Worm (Caenorhabditis elegans): ENCODE results near the gene R08A2.7.

The R08A2.7 gene

DNA sequence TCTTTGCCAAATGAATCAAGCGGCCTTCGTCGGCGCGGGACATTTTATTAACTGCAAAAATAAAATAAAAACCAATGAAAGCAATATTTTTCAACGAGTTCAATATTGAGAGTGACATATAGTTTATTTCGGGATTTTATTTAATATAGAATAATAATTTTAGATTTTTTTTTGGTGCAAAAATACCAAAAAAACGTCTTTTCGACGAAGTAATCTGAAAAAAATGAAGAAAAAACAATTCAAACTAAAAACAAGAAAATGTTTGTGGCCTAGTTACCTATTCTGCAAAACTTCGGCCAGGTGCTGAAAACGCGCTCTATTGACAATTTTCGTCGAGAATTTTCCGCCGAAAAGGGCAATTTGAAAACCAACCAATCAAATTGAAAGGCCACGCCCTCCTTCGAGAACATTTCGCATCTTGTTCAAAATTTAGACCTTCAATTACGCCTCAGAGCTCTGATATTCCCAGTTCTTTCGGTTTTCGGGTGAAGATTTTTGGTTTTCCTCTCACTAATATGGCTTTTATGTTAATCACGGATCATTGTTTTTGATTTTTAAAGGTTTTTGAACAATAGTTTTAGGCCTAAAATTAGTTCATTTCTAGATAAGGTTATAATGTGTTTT, 37.6 kb upstream of the R08A2.7 start, which contains the start of gene C47E8.4:
Gene C47E8.4, minus strand, starts transcription at position 51 of the 624 bp plus-strand sequence.
- no peak for TF ChIP-seq hmbx-1 (tag; optimal IDR thresholded peaks at IDR 0.05)
- no peak for TF ChIP-seq ets-7 (tag; optimal IDR thresholded peaks at IDR 0.05)
- TF ChIP-seq tra-4 (tag; optimal IDR thresholded peaks at IDR 0.05) = peak; percentile 57
- no peak for TF ChIP-seq scrt-1 (GFP tag; IDR thresholded peaks at IDR 0.05)
- no peak for TF ChIP-seq tbx-11 (GFP tag; IDR thresholded peaks at IDR 0.05)
- peak; percentile 66 for TF ChIP-seq ama-1 (optimal IDR thresholded peaks at IDR 0.05)
- no peak for TF ChIP-seq ceh-13 (GFP tag; optimal IDR thresholded peaks at IDR 0.05)
- TF ChIP-seq ceh-36 (tag; optimal IDR thresholded peaks at IDR 0.05) = no peak
- TF ChIP-seq hmg-4 (GFP tag; optimal IDR thresholded peaks at IDR 0.05) = peak; percentile 36
- TF ChIP-seq tbx-37 (GFP tag; conservative IDR thresholded peaks at IDR 0.05) = peak; percentile 75
- no peak for TF ChIP-seq aly-1 (tag; optimal IDR thresholded peaks at IDR 0.05)
- no peak for TF ChIP-seq hnd-1 (tag; optimal IDR thresholded peaks at IDR 0.05)
- peak; percentile 34; the same call in 1 of the 2 replicates for TF ChIP-seq flt-1 (GFP tag; IDR thresholded peaks at IDR 0.05)
- TF ChIP-seq pes-1 (GFP tag; IDR thresholded peaks at IDR 0.05) = peak; percentile 54; the same call in 1 of the 2 replicates
- no peak for TF ChIP-seq F13C5.2 (tag; optimal IDR thresholded peaks at IDR 0.05)
- TF ChIP-seq B0310.2 (tag; optimal IDR thresholded peaks at IDR 0.05) = no peak
- TF ChIP-seq sea-1 (GFP tag; conservative IDR thresholded peaks at IDR 0.05) = no peak

- 0 out of 2 replicates have a peak, but pooled peaks have one; percentile 39 for TF ChIP-seq scrt-1 (GFP tag; IDR thresholded peaks at IDR 0.05)
- no peak for TF ChIP-seq sea-1 (GFP tag; conservative IDR thresholded peaks at IDR 0.05)
- TF ChIP-seq pes-1 (GFP tag; IDR thresholded peaks at IDR 0.05) = no peak
- no peak for TF ChIP-seq hmg-4 (GFP tag; optimal IDR thresholded peaks at IDR 0.05)
- TF ChIP-seq ceh-36 (tag; optimal IDR thresholded peaks at IDR 0.05) = no peak
Observed at ce11 chrV:14686231-14687105, 36.7 kb upstream of the R08A2.7 start.

ce11 chrV:14687106-14687964, 35.8 kb upstream of the R08A2.7 start:
- TF ChIP-seq scrt-1 (GFP tag; IDR thresholded peaks at IDR 0.05) = 0 out of 2 replicates have a peak, but pooled peaks have one; percentile 41
- TF ChIP-seq ets-7 (tag; optimal IDR thresholded peaks at IDR 0.05) = no peak
- peak; percentile 26; the same call in 1 of the 2 replicates for TF ChIP-seq flt-1 (GFP tag; IDR thresholded peaks at IDR 0.05)

DNA sequence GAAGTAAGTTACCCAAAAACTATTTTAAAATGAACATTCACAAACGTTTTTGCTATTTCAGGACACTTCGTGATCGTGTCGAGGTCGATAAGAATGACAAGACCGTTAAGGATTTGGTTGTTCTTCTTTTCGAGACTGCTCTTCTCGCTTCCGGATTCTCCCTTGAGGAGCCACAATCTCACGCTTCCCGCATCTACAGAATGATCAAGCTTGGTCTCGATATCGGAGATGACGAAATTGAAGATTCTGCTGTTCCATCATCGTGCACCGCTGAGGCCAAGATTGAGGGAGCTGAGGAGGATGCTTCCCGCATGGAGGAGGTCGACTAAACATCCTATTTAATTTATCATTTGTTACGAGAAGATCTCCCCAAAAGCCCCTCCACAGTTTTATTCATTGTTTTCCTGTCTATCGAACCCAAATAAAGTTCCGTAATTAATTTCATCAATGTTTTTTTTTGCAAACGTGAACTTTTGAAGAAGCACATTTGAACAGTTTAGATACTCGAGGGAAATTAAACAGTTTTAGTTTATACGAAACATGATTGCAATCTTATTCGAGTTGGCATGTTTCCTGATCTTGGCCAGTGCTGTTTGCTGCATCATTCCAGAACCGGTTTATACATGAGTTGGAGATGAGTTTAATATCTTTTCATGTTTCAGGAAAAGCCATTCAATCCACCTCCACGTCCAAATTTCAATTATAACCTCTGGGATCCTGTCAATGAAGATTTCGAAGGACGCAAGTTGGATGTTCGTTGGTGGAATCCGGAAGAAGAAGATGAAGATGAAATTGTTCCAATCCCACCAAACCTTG, 34.8 kb upstream of the R08A2.7 start, which contains the start of gene C47E8.11:
Gene C47E8.11, plus strand, starts transcription at position 520 of the 816 bp plus-strand sequence.
- TF ChIP-seq ceh-36 (tag; optimal IDR thresholded peaks at IDR 0.05) (no peak), ama-1 (optimal IDR thresholded peaks at IDR 0.05) (peak; percentile 58), hnd-1 (tag; optimal IDR thresholded peaks at IDR 0.05) (no peak), ets-7 (tag; optimal IDR thresholded peaks at IDR 0.05) (peak; percentile 30), sea-1 (GFP tag; conservative IDR thresholded peaks at IDR 0.05) (no peak), scrt-1 (GFP tag; IDR thresholded peaks at IDR 0.05) (no peak)

- TF ChIP-seq tra-4 (tag; optimal IDR thresholded peaks at IDR 0.05) (peak; percentile 40), tbx-11 (GFP tag; IDR thresholded peaks at IDR 0.05) (peak; percentile 73; the same call in 1 of the 2 replicates), ceh-36 (tag; optimal IDR thresholded peaks at IDR 0.05) (no peak), pes-1 (GFP tag; IDR thresholded peaks at IDR 0.05) (peak; percentile 84), hmg-4 (GFP tag; optimal IDR thresholded peaks at IDR 0.05) (peak; percentile 26), scrt-1 (GFP tag; IDR thresholded peaks at IDR 0.05) (0 out of 2 replicates have a peak, but pooled peaks have one; percentile 72), flt-1 (GFP tag; IDR thresholded peaks at IDR 0.05) (peak; percentile 84), sea-1 (GFP tag; conservative IDR thresholded peaks at IDR 0.05) (peak; percentile 79), ets-7 (tag; optimal IDR thresholded peaks at IDR 0.05) (no peak), tbx-37 (GFP tag; conservative IDR thresholded peaks at IDR 0.05) (peak; percentile 64), hnd-1 (tag; optimal IDR thresholded peaks at IDR 0.05) (peak; percentile 32), F13C5.2 (tag; optimal IDR thresholded peaks at IDR 0.05) (no peak), ceh-13 (GFP tag; optimal IDR thresholded peaks at IDR 0.05) (peak; percentile 58), B0310.2 (tag; optimal IDR thresholded peaks at IDR 0.05) (peak; percentile 43), ama-1 (optimal IDR thresholded peaks at IDR 0.05) (no peak), hmbx-1 (tag; optimal IDR thresholded peaks at IDR 0.05) (no peak), aly-1 (tag; optimal IDR thresholded peaks at IDR 0.05) (peak; percentile 57)
Observed at ce11 chrV:14689060-14689750, 33.9 kb upstream of the R08A2.7 start, which contains the start of gene gasr-8. Gene gasr-8, plus strand, starts transcription at chrV:14689110.

DNA sequence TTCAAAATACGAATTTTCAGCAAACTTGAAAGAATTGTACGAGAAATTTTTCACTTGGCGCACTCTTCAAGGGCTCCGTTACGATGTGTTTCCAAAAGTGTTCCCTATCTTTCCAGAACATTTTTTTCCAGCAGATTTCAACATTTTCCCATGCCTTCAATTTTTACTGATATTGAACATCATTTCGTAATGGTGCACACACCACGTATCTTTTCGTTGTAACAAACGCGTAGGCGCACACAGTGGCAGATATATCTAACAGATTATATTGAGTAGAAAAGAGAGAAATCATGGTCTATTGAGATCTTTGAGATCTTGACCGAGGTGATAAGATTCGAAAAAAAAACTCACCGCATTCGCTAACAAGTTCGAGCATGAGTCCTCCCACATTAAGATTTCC, 27.4 kb upstream of the R08A2.7 start:
- TF ChIP-seq hmg-4 (GFP tag; optimal IDR thresholded peaks at IDR 0.05) (no peak), aly-1 (tag; optimal IDR thresholded peaks at IDR 0.05) (no peak), ceh-13 (GFP tag; optimal IDR thresholded peaks at IDR 0.05) (no peak), ceh-36 (tag; optimal IDR thresholded peaks at IDR 0.05) (no peak), flt-1 (GFP tag; IDR thresholded peaks at IDR 0.05) (no peak), hmbx-1 (tag; optimal IDR thresholded peaks at IDR 0.05) (no peak), F13C5.2 (tag; optimal IDR thresholded peaks at IDR 0.05) (no peak), tbx-11 (GFP tag; IDR thresholded peaks at IDR 0.05) (no peak), sea-1 (GFP tag; conservative IDR thresholded peaks at IDR 0.05) (no peak), tbx-37 (GFP tag; conservative IDR thresholded peaks at IDR 0.05) (no peak), B0310.2 (tag; optimal IDR thresholded peaks at IDR 0.05) (no peak), scrt-1 (GFP tag; IDR thresholded peaks at IDR 0.05) (no peak), hnd-1 (tag; optimal IDR thresholded peaks at IDR 0.05) (no peak)

Data from whole organism, early embryonic.